Fruit fly (Drosophila melanogaster) whole organism, embryonic: ENCODE results near the gene Gale.
A peak's percentile ranks its signal among the peaks of the same experiment; 100 is the strongest.

Experiments
- B-H2 ChIP-seq: fragments of 200-800 bp; sonication (Bioruptor generic); optimal IDR thresholded peaks from 2 replicates; lab custom pipeline; 2018; ENCODE audit warnings: missing biosample characterization, mild to moderate bottlenecking, missing genetic modification characterization
- Bgb ChIP-seq: fragments of 200-800 bp; sonication (Bioruptor generic); IDR thresholded peaks from 2 replicates; pipeline ENCODE4 v1.3.6; 2022; ENCODE audit warnings: missing biosample characterization, missing genetic modification characterization; ENCODE audit not compliant: partially characterized antibody
- CG10147 ChIP-seq: fragments of 200-800 bp; sonication (Bioruptor generic); optimal IDR thresholded peaks from 2 replicates; lab custom pipeline; 2019; ENCODE audit warnings: missing biosample characterization, mild to moderate bottlenecking, missing genetic modification characterization, moderate library complexity
- CG10543 ChIP-seq: fragments of 200-800 bp; sonication (Bioruptor generic); optimal IDR thresholded peaks from 3 replicates; lab custom pipeline; 2017; ENCODE audit warnings: missing biosample characterization, mild to moderate bottlenecking, missing genetic modification characterization, moderate library complexity
- CG11247 ChIP-seq: fragments of 200-800 bp; sonication (Bioruptor generic); IDR thresholded peaks from 2 replicates; pipeline ENCODE4 v1.3.6; 2022; ENCODE audit warnings: missing biosample characterization, missing genetic modification characterization
- CG12219 ChIP-seq: fragments of 200-800 bp; sonication (Bioruptor generic); optimal IDR thresholded peaks from 3 replicates; lab custom pipeline; 2018; ENCODE audit warnings: missing biosample characterization, mild to moderate bottlenecking, missing genetic modification characterization
- CG12299 ChIP-seq: fragments of 200-800 bp; sonication (Bioruptor generic); optimal IDR thresholded peaks from 2 replicates; lab custom pipeline; 2018; ENCODE audit warnings: missing biosample characterization, mild to moderate bottlenecking, missing genetic modification characterization
- CG12769 ChIP-seq: fragments of 200-800 bp; sonication (Bioruptor generic); optimal IDR thresholded peaks from 2 replicates; lab custom pipeline; 2019; ENCODE audit warnings: missing biosample characterization, mild to moderate bottlenecking, missing genetic modification characterization, moderate library complexity
- CG12942 ChIP-seq: fragments of 200-800 bp; sonication (Bioruptor generic); optimal IDR thresholded peaks from 3 replicates; lab custom pipeline; 2016; ENCODE audit warnings: missing biosample characterization, missing genetic modification characterization
- CG13123 ChIP-seq: fragments of 200-800 bp; sonication (Bioruptor generic); optimal IDR thresholded peaks from 2 replicates; lab custom pipeline; 2016; ENCODE audit warnings: missing biosample characterization, missing genetic modification characterization
- CG16863 ChIP-seq: fragments of 200-800 bp; sonication (Bioruptor generic); optimal IDR thresholded peaks from 3 replicates; lab custom pipeline; 2016; ENCODE audit warnings: missing biosample characterization, missing genetic modification characterization
- CG18011 ChIP-seq: fragments of 200-800 bp; sonication (Bioruptor generic); optimal IDR thresholded peaks from 2 replicates; lab custom pipeline; 2017; ENCODE audit warnings: missing biosample characterization, missing genetic modification characterization, mild to moderate bottlenecking, moderate library complexity, missing genotype
- CG18764 ChIP-seq: fragments of 200-800 bp; sonication (Bioruptor generic); optimal IDR thresholded peaks from 3 replicates; lab custom pipeline; 2016; ENCODE audit warnings: missing biosample characterization, missing genetic modification characterization
- CG2116 ChIP-seq: fragments of 200-800 bp; sonication (Bioruptor generic); optimal IDR thresholded peaks from 3 replicates; lab custom pipeline; 2018; ENCODE audit warnings: missing biosample characterization, mild to moderate bottlenecking, missing genetic modification characterization
- CG2199 ChIP-seq: fragments of 200-800 bp; sonication (Bioruptor generic); IDR thresholded peaks from 3 replicates; pipeline ENCODE4 v1.3.6; 2022; ENCODE audit warnings: missing biosample characterization, missing genetic modification characterization
- CG2889 ChIP-seq: fragments of 200-800 bp; sonication (Bioruptor generic); IDR thresholded peaks from 3 replicates; pipeline ENCODE4 v1.3.6; 2022; ENCODE audit warnings: missing biosample characterization, missing genetic modification characterization
- CG34376 ChIP-seq: fragments of 200-800 bp; sonication (Bioruptor generic); optimal IDR thresholded peaks from 2 replicates; lab custom pipeline; 2018; ENCODE audit warnings: missing biosample characterization, mild to moderate bottlenecking, missing genetic modification characterization
- CG3847 ChIP-seq: fragments of 200-800 bp; sonication (Bioruptor generic); IDR thresholded peaks from 2 replicates; pipeline ENCODE4 v1.3.6; 2022; ENCODE audit warnings: missing biosample characterization, missing genetic modification characterization
- CG4282 ChIP-seq: fragments of 200-800 bp; sonication (Bioruptor generic); optimal IDR thresholded peaks from 2 replicates; lab custom pipeline; 2016; ENCODE audit warnings: missing biosample characterization, missing genetic modification characterization
- CG4328 ChIP-seq: fragments of 200-800 bp; sonication (Bioruptor generic); optimal IDR thresholded peaks from 3 replicates; lab custom pipeline; 2017; ENCODE audit warnings: missing biosample characterization, missing genetic modification reagents, missing genetic modification characterization
- CG4617 ChIP-seq: fragments of 200-800 bp; sonication (Bioruptor generic); optimal IDR thresholded peaks from 3 replicates; lab custom pipeline; 2016; ENCODE audit warnings: missing biosample characterization, missing genetic modification characterization, borderline replicate concordance
- CG7786 ChIP-seq: fragments of 200-800 bp; sonication (Bioruptor generic); optimal IDR thresholded peaks from 2 replicates; lab custom pipeline; 2016; ENCODE audit warnings: missing biosample characterization, missing genetic modification characterization
- CG8924 ChIP-seq: fragments of 200-800 bp; optimal IDR thresholded peaks from 3 replicates; lab custom pipeline; 2019; ENCODE audit warnings: missing biosample characterization, mild to moderate bottlenecking, missing genetic modification characterization, moderate library complexity
- CG9437 ChIP-seq: fragments of 200-800 bp; sonication (Bioruptor generic); optimal IDR thresholded peaks from 2 replicates; lab custom pipeline; 2018; ENCODE audit warnings: missing biosample characterization, mild to moderate bottlenecking, missing genetic modification characterization
- Dfd ChIP-seq, 2 experiments: fragments of >200 bp; optimal IDR thresholded peaks; 2 replicates each; lab custom pipeline; 2017; ENCODE audit warnings: missing biosample characterization in 2 of 2, missing genetic modification characterization in 2 of 2
- Eip74EF ChIP-seq, 2 experiments: fragments of 200-800 bp in 1 of 2; fragments of >200 bp in 1 of 2; sonication (Bioruptor generic) in 1 of 2; optimal IDR thresholded peaks; 2 replicates each; lab custom pipeline; 2017 to 2019; ENCODE audit warnings: missing biosample characterization in 2 of 2, missing genetic modification characterization in 2 of 2, mild to moderate bottlenecking in 1 of 2, moderate library complexity in 1 of 2
- Mes4 ChIP-seq: fragments of 200-800 bp; sonication (Bioruptor generic); optimal IDR thresholded peaks from 2 replicates; lab custom pipeline; 2016; ENCODE audit warnings: missing biosample characterization, missing genetic modification characterization
- Oaz ChIP-seq: fragments of 200-800 bp; sonication (Bioruptor generic); IDR thresholded peaks from 2 replicates; pipeline ENCODE4 v1.3.6; 2022; ENCODE audit warnings: missing biosample characterization, missing genetic modification characterization
- Opbp ChIP-seq: fragments of 200-800 bp; sonication (Bioruptor generic); IDR thresholded peaks from 3 replicates; pipeline ENCODE4 v1.3.6; 2022; ENCODE audit warnings: missing biosample characterization, missing genetic modification characterization; ENCODE audit not compliant: partially characterized antibody
- Poxn ChIP-seq: fragments of 200-800 bp; sonication (Bioruptor generic); IDR thresholded peaks from 2 replicates; pipeline ENCODE4 v1.3.6; 2022; ENCODE audit warnings: missing biosample characterization, missing genetic modification characterization
- Scr ChIP-seq: fragments of 200-800 bp; sonication (Bioruptor generic); IDR thresholded peaks from 2 replicates; pipeline ENCODE4 v1.3.6; 2022; ENCODE audit warnings: missing biosample characterization, missing genetic modification characterization; ENCODE audit not compliant: partially characterized antibody
- aop ChIP-seq: fragments of 200-800 bp; sonication (Bioruptor generic); IDR thresholded peaks from 2 replicates; pipeline ENCODE4 v1.3.6; 2022; ENCODE audit warnings: missing biosample characterization, missing genetic modification characterization
- dysf ChIP-seq: fragments of 200-800 bp; sonication (Bioruptor generic); IDR thresholded peaks from 3 replicates; pipeline ENCODE4 v1.3.6; 2022; ENCODE audit warnings: missing biosample characterization, missing genetic modification characterization
- eve ChIP-seq, 2 experiments: fragments of >200 bp; optimal IDR thresholded peaks; 2 replicates each; lab custom pipeline; 2017; ENCODE audit warnings: missing biosample characterization in 2 of 2, missing genetic modification characterization in 2 of 2
- fd3F ChIP-seq: fragments of 200-800 bp; sonication (Bioruptor generic); optimal IDR thresholded peaks from 2 replicates; lab custom pipeline; 2018; ENCODE audit warnings: missing biosample characterization, mild to moderate bottlenecking, missing genetic modification characterization, moderate library complexity
- her ChIP-seq: fragments of 200-800 bp; sonication (Bioruptor generic); optimal IDR thresholded peaks from 2 replicates; lab custom pipeline; 2016; ENCODE audit warnings: missing biosample characterization, missing genetic modification characterization
- hkb ChIP-seq, 2 experiments: fragments of 200-800 bp in 1 of 2; fragments of >200 bp in 1 of 2; sonication (Bioruptor generic) in 1 of 2; IDR thresholded peaks in 1 of 2; optimal IDR thresholded peaks in 1 of 2; 2 replicates each; pipeline versions ENCODE4 v1.3.6 to Lab custom; 2017 to 2022; ENCODE audit warnings: missing biosample characterization in 1 of 2, missing genetic modification characterization in 1 of 2
- insv ChIP-seq, 2 experiments: fragments of 200-800 bp; sonication (Bioruptor generic); optimal IDR thresholded peaks; 3 replicates each; lab custom pipeline; 2016 to 2018; ENCODE audit warnings: missing biosample characterization in 2 of 2, missing genetic modification characterization in 2 of 2
- jing ChIP-seq: fragments of 200-800 bp; sonication (Bioruptor generic); optimal IDR thresholded peaks from 2 replicates; lab custom pipeline; 2018; ENCODE audit warnings: missing biosample characterization, mild to moderate bottlenecking, missing genetic modification characterization
- pfk ChIP-seq: fragments of 200-800 bp; sonication (Bioruptor generic); optimal IDR thresholded peaks from 2 replicates; lab custom pipeline; 2018; ENCODE audit warnings: missing biosample characterization, mild to moderate bottlenecking, missing genetic modification characterization, moderate library complexity
- pita ChIP-seq: fragments of 200-800 bp; sonication (Bioruptor generic); optimal IDR thresholded peaks from 2 replicates; lab custom pipeline; 2017; ENCODE audit warnings: missing biosample characterization, mild to moderate bottlenecking, missing genetic modification characterization
- repo ChIP-seq: fragments of 200-800 bp; sonication (Bioruptor generic); optimal IDR thresholded peaks from 2 replicates; lab custom pipeline; 2016; ENCODE audit warnings: missing biosample characterization, missing genetic modification characterization
- slou ChIP-seq: fragments of 200-800 bp; sonication (Bioruptor generic); optimal IDR thresholded peaks from 3 replicates; lab custom pipeline; 2016; ENCODE audit warnings: missing biosample characterization, missing genetic modification characterization
- ssp ChIP-seq: fragments of 200-800 bp; sonication (Bioruptor generic); IDR thresholded peaks from 2 replicates; pipeline ENCODE4 v1.3.6; 2022; ENCODE audit warnings: missing biosample characterization, missing genetic modification characterization
- stc ChIP-seq: fragments of 200-800 bp; sonication (Bioruptor generic); IDR thresholded peaks from 2 replicates; pipeline ENCODE4 v1.3.6; 2022; ENCODE audit warnings: missing biosample characterization, missing genetic modification characterization
- tgo ChIP-seq: fragments of 200-800 bp; sonication (Bioruptor generic); IDR thresholded peaks from 3 replicates; pipeline ENCODE4 v1.3.6; 2022; ENCODE audit warnings: missing biosample characterization, missing genetic modification characterization
- tll ChIP-seq, 2 experiments: fragments of 200-800 bp in 1 of 2; fragments of >200 bp in 1 of 2; sonication (Bioruptor generic) in 1 of 2; optimal IDR thresholded peaks; 2 replicates each; lab custom pipeline; 2017 to 2019; ENCODE audit warnings: missing biosample characterization in 2 of 2, missing genetic modification characterization in 2 of 2, mild to moderate bottlenecking in 1 of 2, moderate library complexity in 1 of 2
- vnd ChIP-seq: fragments of 200-800 bp; sonication (Bioruptor generic); IDR thresholded peaks from 3 replicates; pipeline ENCODE4 v1.3.6; 2022; ENCODE audit warnings: missing biosample characterization, missing genetic modification characterization; ENCODE audit not compliant: partially characterized antibody

Gale gene

DNA sequence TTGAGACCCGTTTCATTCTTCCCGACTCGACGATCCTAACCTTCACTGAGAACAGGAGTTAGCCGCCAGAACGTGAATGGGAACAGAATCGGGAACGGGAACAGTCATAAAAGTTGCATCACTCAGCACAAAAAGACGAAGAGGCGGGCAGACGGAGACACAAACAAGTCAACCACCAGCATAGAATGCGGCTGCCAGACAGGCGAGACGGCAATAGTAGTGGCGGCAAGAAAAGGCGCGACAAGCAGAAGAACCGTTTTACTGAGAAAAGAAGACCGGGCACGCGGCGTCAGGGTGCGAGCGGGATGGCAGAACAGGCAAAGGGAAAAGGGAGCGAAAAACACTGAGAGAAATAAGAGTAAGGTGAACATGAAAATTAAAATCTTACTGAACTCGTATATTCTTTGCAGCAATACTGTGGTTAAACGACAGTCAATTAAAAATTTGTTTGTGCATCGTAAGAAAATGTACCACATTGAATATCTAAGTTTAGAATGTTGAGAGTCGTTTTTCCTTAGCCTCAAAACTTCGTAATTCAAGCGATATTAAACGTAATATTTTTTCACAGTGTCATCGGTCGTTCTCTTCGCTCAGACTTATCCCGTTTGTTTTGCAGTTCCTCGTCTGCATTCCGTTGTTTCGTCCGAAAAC lies 7.9 kb upstream of the Gale start (continued):
- peak; percentile 76 for TF ChIP-seq CG12299 (tag; lab: Kevin White, UChicago)
- TF ChIP-seq jing (GFP tag; lab: Kevin White, UChicago), result peak; percentile 74
- TF ChIP-seq CG4328 (GFP tag; lab: Kevin White, UChicago), result peak; percentile 80
- TF ChIP-seq Scr (GFP tag; lab: Robert Waterston, UW), result no peak
- peak; percentile 65 for TF ChIP-seq CG13123 (GFP tag; lab: Kevin White, UChicago)
- no peak for TF ChIP-seq vnd (GFP tag; lab: Robert Waterston, UW)
- TF ChIP-seq CG18764 (GFP tag; lab: Kevin White, UChicago), result peak; percentile 64
- TF ChIP-seq her (GFP tag; lab: Kevin White, UChicago), result peak; percentile 86
- 0 out of 2 replicates have a peak, but pooled peaks have one; percentile 15 for TF ChIP-seq Bgb (GFP tag; lab: Robert Waterston, UW)
- TF ChIP-seq CG10543, result peak; percentile 54
- TF ChIP-seq CG8924 (tag; lab: Kevin White, UChicago), result peak; percentile 88
- TF ChIP-seq fd3F (GFP tag; lab: Kevin White, UChicago), result peak; percentile 31
- TF ChIP-seq CG9437 (GFP tag; lab: Kevin White, UChicago), result peak; percentile 80
- TF ChIP-seq CG2199 (GFP tag; lab: Robert Waterston, UW), result peak; percentile 93
- peak; percentile 56; the same call in 1 of the 2 replicates for TF ChIP-seq ssp (GFP tag; lab: Robert Waterston, UW)
- peak; percentile 88 for TF ChIP-seq CG16863
- peak; percentile 68 for TF ChIP-seq CG12942 (GFP tag; lab: Kevin White, UChicago)
- no peak for TF ChIP-seq pita (GFP tag; lab: Kevin White, UChicago)
- TF ChIP-seq CG2889 (GFP tag; lab: Robert Waterston, UW), result peak; percentile 67; the same call in 2 of the 3 replicates
- peak; percentile 76 to 87 for TF ChIP-seq tll (GFP tag; optimal IDR thresholded peaks at IDR 0.05; lab: Kevin White, UChicago)
- peak; percentile 78 for TF ChIP-seq pfk (GFP tag; lab: Kevin White, UChicago)
- TF ChIP-seq aop (GFP tag; lab: Robert Waterston, UW), result no peak
- TF ChIP-seq repo (GFP tag; lab: Kevin White, UChicago), result peak; percentile 77
- TF ChIP-seq slou (GFP tag; lab: Kevin White, UChicago), result peak; percentile 40
- TF ChIP-seq CG12769 (tag; lab: Kevin White, UChicago), result peak; percentile 64
- no peak for TF ChIP-seq CG4282
- TF ChIP-seq Eip74EF (GFP tag; optimal IDR thresholded peaks at IDR 0.05; lab: Kevin White, UChicago), result peak in 1 of 2 experiments; percentile 37
- peak; percentile 22 to 42 for TF ChIP-seq insv (GFP tag; optimal IDR thresholded peaks at IDR 0.05; lab: Kevin White, UChicago)
- no peak for TF ChIP-seq Poxn (GFP tag; lab: Robert Waterston, UW)
- peak; percentile 86 for TF ChIP-seq Mes4 (GFP tag; lab: Kevin White, UChicago)
- TF ChIP-seq CG18011 (GFP tag; lab: Kevin White, UChicago), result peak; percentile 42
- no peak for TF ChIP-seq hkb (optimal IDR thresholded peaks at IDR 0.05; lab: Kevin White, UChicago)
- peak; percentile 86 for TF ChIP-seq hkb (GFP tag; IDR thresholded peaks at IDR 0.05; lab: Robert Waterston, UW)
- no peak for TF ChIP-seq Dfd (GFP tag; optimal IDR thresholded peaks at IDR 0.05; lab: Kevin White, UChicago)
- peak; percentile 51; the same call in 1 of the 2 replicates for TF ChIP-seq CG11247 (GFP tag; lab: Robert Waterston, UW)
- peak; percentile 62; the same call in 1 of the 2 replicates for TF ChIP-seq stc (GFP tag; lab: Robert Waterston, UW)
- TF ChIP-seq Oaz (GFP tag; lab: Robert Waterston, UW), result no peak
- TF ChIP-seq Opbp, result no peak
- TF ChIP-seq CG12219, result peak; percentile 77
- peak; percentile 71; the same call in 2 of the 3 replicates for TF ChIP-seq tgo (GFP tag; lab: Robert Waterston, UW)
- peak; percentile 65 for TF ChIP-seq CG10147 (GFP tag; lab: Kevin White, UChicago)
- peak; percentile 61 for TF ChIP-seq CG3847
- peak; percentile 54 to 96 for TF ChIP-seq eve (GFP tag; optimal IDR thresholded peaks at IDR 0.05; lab: Kevin White, UChicago)
- TF ChIP-seq CG7786, result peak; percentile 82
- TF ChIP-seq B-H2 (GFP tag; lab: Kevin White, UChicago), result no peak
- peak; percentile 86 for TF ChIP-seq dysf (GFP tag; lab: Robert Waterston, UW)
- TF ChIP-seq CG34376 (GFP tag; lab: Kevin White, UChicago), result peak; percentile 15
- peak; percentile 54 for TF ChIP-seq CG2116
- peak; percentile 40 for TF ChIP-seq CG4617 (GFP tag; lab: Kevin White, UChicago)
